Fruit fly (Drosophila melanogaster): ENCODE results near the gene CG12692.

Gene CG12692

dm6 chrX:4262661-4263060 lies 39.5 kb downstream of the CG12692 start (continued):
- TF ChIP-seq CG10321 (GFP tag; IDR thresholded peaks at IDR 0.05), result no peak
- TF ChIP-seq CG10147 (GFP tag; optimal IDR thresholded peaks at IDR 0.05), result peak; percentile 35
- peak; percentile 51 for TF ChIP-seq bcd (GFP tag; optimal IDR thresholded peaks at IDR 0.05)
- TF ChIP-seq MTF-1 (GFP tag; optimal IDR thresholded peaks at IDR 0.05; ENCODE audit: borderline replicate concordance), result no peak
- TF ChIP-seq CG10979 (tag; optimal IDR thresholded peaks at IDR 0.05), result peak; percentile 46
- TF ChIP-seq stwl (tag; optimal IDR thresholded peaks at IDR 0.05), result no peak
- no peak for TF ChIP-seq CG6765 (GFP tag; optimal IDR thresholded peaks at IDR 0.05)
- no peak for TF ChIP-seq br (optimal IDR thresholded peaks at IDR 0.05)
- no peak for TF ChIP-seq ash1 (GFP tag; optimal IDR thresholded peaks at IDR 0.05)
- TF ChIP-seq sna (GFP tag; IDR thresholded peaks at IDR 0.05; ENCODE audit: partially characterized antibody), result no peak
- no peak for TF ChIP-seq h (optimal IDR thresholded peaks at IDR 0.05)
- TF ChIP-seq Mrtf (GFP tag; IDR thresholded peaks at IDR 0.05), result no peak
- TF ChIP-seq ERR (GFP tag; optimal IDR thresholded peaks at IDR 0.05), result no peak
- peak; percentile 28 for TF ChIP-seq dmrt11E (tag; optimal IDR thresholded peaks at IDR 0.05)
- no peak for TF ChIP-seq Poxn (GFP tag; IDR thresholded peaks at IDR 0.05)
- peak; percentile 47; the same call in 1 of the 2 replicates for TF ChIP-seq Ptx1 (GFP tag; IDR thresholded peaks at IDR 0.05)
- TF ChIP-seq esg (GFP tag; conservative IDR thresholded peaks at IDR 0.05), result no peak
- TF ChIP-seq Adf1 (GFP tag; IDR thresholded peaks at IDR 0.05), result no peak
- TF ChIP-seq MESR4 (GFP tag; optimal IDR thresholded peaks at IDR 0.05), result no peak
- TF ChIP-seq CG11504 (tag; optimal IDR thresholded peaks at IDR 0.05), result peak; percentile 66
- TF ChIP-seq lab (GFP tag; optimal IDR thresholded peaks at IDR 0.05), result peak; percentile 74
- TF ChIP-seq Xrp1 (GFP tag; IDR thresholded peaks at IDR 0.05), result peak; percentile 58
- TF ChIP-seq CG15269 (tag; optimal IDR thresholded peaks at IDR 0.05), result peak; percentile 53
- no peak for TF ChIP-seq H15 (GFP tag; IDR thresholded peaks at IDR 0.05)
- TF ChIP-seq BEAF-32 (GFP tag; optimal IDR thresholded peaks at IDR 0.05), result no peak
- no peak for TF ChIP-seq CG17802 (tag; optimal IDR thresholded peaks at IDR 0.05)
- no peak for TF ChIP-seq bbx (GFP tag; IDR thresholded peaks at IDR 0.05; ENCODE audit: partially characterized antibody)
- TF ChIP-seq CG7556 (GFP tag; optimal IDR thresholded peaks at IDR 0.05), result peak; percentile 60
- TF ChIP-seq E2f1 (GFP tag; IDR thresholded peaks at IDR 0.05), result 0 out of 2 replicates have a peak, but pooled peaks have one; percentile 39
- no peak for TF ChIP-seq inv (GFP tag; IDR thresholded peaks at IDR 0.05; ENCODE audit: partially characterized antibody)
- no peak for TF ChIP-seq CG11398 (GFP tag; optimal IDR thresholded peaks at IDR 0.05)
- TF ChIP-seq CG7745 (tag; optimal IDR thresholded peaks at IDR 0.05), result no peak
- TF ChIP-seq CG10543 (GFP tag; optimal IDR thresholded peaks at IDR 0.05), result no peak
- TF ChIP-seq CG12104 (GFP tag; optimal IDR thresholded peaks at IDR 0.05), result no peak
- TF ChIP-seq exex (tag; optimal IDR thresholded peaks at IDR 0.05), result no peak
- no peak for TF ChIP-seq CG15479 (GFP tag; optimal IDR thresholded peaks at IDR 0.05)
- TF ChIP-seq HHEX (GFP tag; optimal IDR thresholded peaks at IDR 0.05), result peak; percentile 45
- TF ChIP-seq CG10565 (GFP tag; optimal IDR thresholded peaks at IDR 0.05), result no peak
- no peak for TF ChIP-seq Max (GFP tag; optimal IDR thresholded peaks at IDR 0.05)
- peak; percentile 73 for TF ChIP-seq CG2120 (GFP tag; optimal IDR thresholded peaks at IDR 0.05)
- TF ChIP-seq hkb (optimal IDR thresholded peaks at IDR 0.05), result no peak
- peak; percentile 44; the same call in 1 of the 2 replicates for TF ChIP-seq hkb (GFP tag; IDR thresholded peaks at IDR 0.05)
- TF ChIP-seq fd64A (GFP tag; optimal IDR thresholded peaks at IDR 0.05), result no peak
- peak in 1 of 2 experiments; percentile 47 for TF ChIP-seq Pdp1 (GFP tag; optimal IDR thresholded peaks at IDR 0.05)
- TF ChIP-seq CG6683 (GFP tag; optimal IDR thresholded peaks at IDR 0.05), result no peak
- no peak for TF ChIP-seq CTCF (GFP tag; optimal IDR thresholded peaks at IDR 0.05)
- TF ChIP-seq ken (GFP tag; IDR thresholded peaks at IDR 0.05), result no peak
- peak; percentile 69 for TF ChIP-seq slbo (GFP tag; IDR thresholded peaks at IDR 0.05)
- peak; percentile 32 for TF ChIP-seq Hand (GFP tag; optimal IDR thresholded peaks at IDR 0.05)
- peak; percentile 40 for TF ChIP-seq CG13624 (GFP tag; optimal IDR thresholded peaks at IDR 0.05)
- TF ChIP-seq CG2116 (GFP tag; optimal IDR thresholded peaks at IDR 0.05), result no peak
- peak; percentile 47 for TF ChIP-seq PHDP (tag; optimal IDR thresholded peaks at IDR 0.05)
